Fruit fly (Drosophila melanogaster) whole organism, embryonic: ENCODE results near the gene CG7304.
A peak's percentile ranks its signal among the peaks of the same experiment; 100 is the strongest.

Source experiments
- CG10209 ChIP-seq: fragments of 200-800 bp; sonication (Bioruptor generic); optimal IDR thresholded peaks from 3 replicates; lab custom pipeline; 2017; ENCODE audit warnings: missing biosample characterization, mild to moderate bottlenecking, missing genetic modification characterization, missing genetic modification reagents
- CG10267 ChIP-seq: fragments of 200-800 bp; sonication (Bioruptor generic); optimal IDR thresholded peaks from 2 replicates; lab custom pipeline; 2018; ENCODE audit warnings: missing biosample characterization, mild to moderate bottlenecking, missing genetic modification characterization, moderate library complexity
- CG10959 ChIP-seq: fragments of 200-800 bp; sonication (Bioruptor generic); IDR thresholded peaks from 2 replicates; pipeline ENCODE4 v1.3.6; 2022; ENCODE audit warnings: missing biosample characterization, missing genetic modification characterization
- CG12744 ChIP-seq: fragments of 200-800 bp; sonication (Bioruptor generic); optimal IDR thresholded peaks from 2 replicates; lab custom pipeline; 2016; ENCODE audit warnings: missing biosample characterization, missing genetic modification characterization
- CG14710 ChIP-seq: fragments of 200-800 bp; sonication (Bioruptor generic); optimal IDR thresholded peaks from 3 replicates; lab custom pipeline; 2019; ENCODE audit warnings: missing biosample characterization, mild to moderate bottlenecking, missing genetic modification characterization, moderate library complexity
- CG15601 ChIP-seq: fragments of 200-800 bp; sonication (Bioruptor generic); optimal IDR thresholded peaks from 3 replicates; lab custom pipeline; 2019; ENCODE audit warnings: missing biosample characterization, mild to moderate bottlenecking, missing genetic modification characterization, moderate library complexity
- CG18011 ChIP-seq: fragments of 200-800 bp; sonication (Bioruptor generic); optimal IDR thresholded peaks from 2 replicates; lab custom pipeline; 2017; ENCODE audit warnings: missing biosample characterization, missing genetic modification characterization, mild to moderate bottlenecking, moderate library complexity, missing genotype
- CG2120 ChIP-seq: fragments of 200-800 bp; sonication (Bioruptor generic); optimal IDR thresholded peaks from 3 replicates; lab custom pipeline; 2016; ENCODE audit warnings: missing biosample characterization, missing genetic modification characterization
- CG2889 ChIP-seq: fragments of 200-800 bp; sonication (Bioruptor generic); IDR thresholded peaks from 3 replicates; pipeline ENCODE4 v1.3.6; 2022; ENCODE audit warnings: missing biosample characterization, missing genetic modification characterization
- CG31224 ChIP-seq: fragments of 200-800 bp; sonication (Bioruptor generic); IDR thresholded peaks from 2 replicates; pipeline ENCODE4 v1.3.6; 2022; ENCODE audit warnings: missing biosample characterization, missing genetic modification characterization
- CG34224 ChIP-seq: fragments of 200-800 bp; sonication (Bioruptor generic); IDR thresholded peaks from 3 replicates; pipeline ENCODE4 v1.3.6; 2022; ENCODE audit warnings: missing biosample characterization, missing genetic modification characterization; ENCODE audit not compliant: partially characterized antibody
- CG6854 ChIP-seq: fragments of 200-800 bp; sonication (Bioruptor generic); optimal IDR thresholded peaks from 3 replicates; lab custom pipeline; 2017; ENCODE audit warnings: missing biosample characterization, mild to moderate bottlenecking, missing genetic modification characterization
- CG7357 ChIP-seq: fragments of 200-800 bp; sonication (Bioruptor generic); IDR thresholded peaks from 3 replicates; pipeline ENCODE4 v1.3.6; 2022; ENCODE audit warnings: missing biosample characterization, missing genetic modification characterization
- CG7745 ChIP-seq: fragments of 200-800 bp; sonication (Bioruptor generic); optimal IDR thresholded peaks from 2 replicates; lab custom pipeline; 2018; ENCODE audit warnings: missing biosample characterization, mild to moderate bottlenecking, missing genetic modification characterization, moderate library complexity
- CG7928 ChIP-seq: fragments of 200-800 bp; sonication (Bioruptor generic); optimal IDR thresholded peaks from 2 replicates; lab custom pipeline; 2017; ENCODE audit warnings: missing biosample characterization, mild to moderate bottlenecking, missing genetic modification characterization
- CHES-1-like ChIP-seq: fragments of 200-800 bp; sonication (Bioruptor generic); optimal IDR thresholded peaks from 2 replicates; lab custom pipeline; 2016; ENCODE audit warnings: missing biosample characterization, missing genetic modification characterization
- CrebB ChIP-seq: fragments of 200-800 bp; sonication (Bioruptor generic); optimal IDR thresholded peaks from 3 replicates; lab custom pipeline; 2018; ENCODE audit warnings: missing biosample characterization, mild to moderate bottlenecking, missing genetic modification characterization
- D19A ChIP-seq: fragments of 200-800 bp; optimal IDR thresholded peaks from 3 replicates; lab custom pipeline; 2019; ENCODE audit warnings: missing biosample characterization, mild to moderate bottlenecking, missing genetic modification characterization, moderate library complexity
- Doc3 ChIP-seq: fragments of 200-800 bp; sonication (Bioruptor generic); IDR thresholded peaks from 3 replicates; pipeline ENCODE4 v1.3.6; 2022; ENCODE audit warnings: missing biosample characterization, missing genetic modification characterization; ENCODE audit not compliant: partially characterized antibody
- Dp ChIP-seq: fragments of 200-800 bp; sonication (Bioruptor generic); optimal IDR thresholded peaks from 2 replicates; lab custom pipeline; 2018; ENCODE audit warnings: missing biosample characterization, mild to moderate bottlenecking, missing genetic modification characterization, moderate library complexity
- Drgx ChIP-seq: fragments of 200-800 bp; sonication (Bioruptor generic); IDR thresholded peaks from 2 replicates; pipeline ENCODE4 v1.3.6; 2022; ENCODE audit warnings: missing biosample characterization, missing genetic modification characterization
- Eip74EF ChIP-seq, 2 experiments: fragments of 200-800 bp in 1 of 2; fragments of >200 bp in 1 of 2; sonication (Bioruptor generic) in 1 of 2; optimal IDR thresholded peaks; 2 replicates each; lab custom pipeline; 2017 to 2019; ENCODE audit warnings: missing biosample characterization in 2 of 2, missing genetic modification characterization in 2 of 2, mild to moderate bottlenecking in 1 of 2, moderate library complexity in 1 of 2
- HmgD ChIP-seq: fragments of 200-800 bp; sonication (Bioruptor generic); optimal IDR thresholded peaks from 3 replicates; lab custom pipeline; 2016; ENCODE audit warnings: missing biosample characterization, missing genetic modification characterization
- Hmr ChIP-seq: fragments of 200-800 bp; sonication (Bioruptor generic); optimal IDR thresholded peaks from 3 replicates; lab custom pipeline; 2017; ENCODE audit warnings: mild to moderate bottlenecking, missing biosample characterization, missing genetic modification reagents, missing genetic modification characterization
- Hr3 ChIP-seq: fragments of 200-800 bp; sonication (Bioruptor generic); optimal IDR thresholded peaks from 3 replicates; lab custom pipeline; 2016; ENCODE audit warnings: missing biosample characterization, missing genetic modification characterization
- Hr39 ChIP-seq: fragments of >200 bp; optimal IDR thresholded peaks from 2 replicates; lab custom pipeline; 2017
- Hr51 ChIP-seq, 2 experiments: fragments of 200-800 bp; sonication (Bioruptor generic); optimal IDR thresholded peaks; 2 replicates in 1 of 2; 3 replicates in 1 of 2; lab custom pipeline; 2016 to 2018; ENCODE audit warnings: missing biosample characterization in 2 of 2, missing genetic modification characterization in 2 of 2, mild to moderate bottlenecking in 1 of 2, moderate library complexity in 1 of 2
- Lhr ChIP-seq: fragments of 200-800 bp; sonication (Bioruptor generic); optimal IDR thresholded peaks from 3 replicates; lab custom pipeline; 2017; ENCODE audit warnings: mild to moderate bottlenecking, missing biosample characterization, missing genetic modification reagents, missing genetic modification characterization
- NFAT ChIP-seq: fragments of 200-800 bp; sonication (Bioruptor generic); IDR thresholded peaks from 2 replicates; pipeline ENCODE4 v1.3.6; 2022; ENCODE audit warnings: missing biosample characterization, missing genetic modification characterization
- Rfx ChIP-seq: fragments of 200-800 bp; sonication (Bioruptor generic); IDR thresholded peaks from 2 replicates; pipeline ENCODE4 v1.3.6; 2022; ENCODE audit warnings: missing biosample characterization, missing genetic modification characterization
- Sox100B ChIP-seq: fragments of 200-800 bp; sonication (Bioruptor generic); optimal IDR thresholded peaks from 3 replicates; lab custom pipeline; 2018; ENCODE audit warnings: missing biosample characterization, mild to moderate bottlenecking, missing genetic modification characterization
- TFAM ChIP-seq: fragments of 200-800 bp; sonication (Bioruptor generic); optimal IDR thresholded peaks from 2 replicates; lab custom pipeline; 2017; ENCODE audit warnings: missing biosample characterization, missing genetic modification characterization, inconsistent platforms
- chm ChIP-seq: fragments of 200-800 bp; sonication (Bioruptor generic); IDR thresholded peaks from 2 replicates; pipeline ENCODE4 v1.3.6; 2022; ENCODE audit warnings: missing biosample characterization, missing genetic modification characterization
- da ChIP-seq: fragments of 200-800 bp; sonication (Bioruptor generic); optimal IDR thresholded peaks from 2 replicates; lab custom pipeline; 2016; ENCODE audit warnings: missing biosample characterization, missing genetic modification characterization
- ems ChIP-seq: fragments of 200-800 bp; sonication (Bioruptor generic); optimal IDR thresholded peaks from 3 replicates; lab custom pipeline; 2016; ENCODE audit warnings: missing biosample characterization, missing genetic modification characterization
- ewg ChIP-seq: fragments of 200-800 bp; sonication (Bioruptor generic); optimal IDR thresholded peaks from 3 replicates; lab custom pipeline; 2017; ENCODE audit warnings: mild to moderate bottlenecking, missing biosample characterization, missing genetic modification reagents, missing genetic modification characterization
- fd3F ChIP-seq: fragments of 200-800 bp; sonication (Bioruptor generic); optimal IDR thresholded peaks from 2 replicates; lab custom pipeline; 2018; ENCODE audit warnings: missing biosample characterization, mild to moderate bottlenecking, missing genetic modification characterization, moderate library complexity
- gt ChIP-seq: fragments of 200-800 bp; sonication (Bioruptor generic); IDR thresholded peaks from 2 replicates; pipeline ENCODE4 v1.3.6; 2022; ENCODE audit warnings: missing biosample characterization, missing genetic modification characterization
- inv ChIP-seq: fragments of 200-800 bp; sonication (Bioruptor generic); IDR thresholded peaks from 2 replicates; pipeline ENCODE4 v1.3.6; 2022; ENCODE audit warnings: missing biosample characterization, missing genetic modification characterization; ENCODE audit not compliant: partially characterized antibody
- lmd ChIP-seq: fragments of 200-800 bp; sonication (Bioruptor generic); IDR thresholded peaks from 2 replicates; pipeline ENCODE4 v1.3.6; 2022; ENCODE audit warnings: missing biosample characterization, missing genetic modification characterization
- lov ChIP-seq, 2 experiments: fragments of 200-800 bp in 1 of 2; fragments of >200 bp in 1 of 2; sonication (Bioruptor generic) in 1 of 2; IDR thresholded peaks in 1 of 2; optimal IDR thresholded peaks in 1 of 2; 2 replicates in 1 of 2; 3 replicates in 1 of 2; pipeline versions ENCODE4 v1.3.6 to Lab custom; 2017 to 2022; ENCODE audit warnings: missing biosample characterization in 1 of 2, missing genetic modification characterization in 1 of 2
- nom ChIP-seq: fragments of 200-800 bp; sonication (Bioruptor generic); optimal IDR thresholded peaks from 2 replicates; lab custom pipeline; 2017; ENCODE audit warnings: missing biosample characterization, missing genetic modification characterization, mild to moderate bottlenecking, moderate library complexity, missing genetic modification reagents
- org-1 ChIP-seq: fragments of 200-800 bp; sonication (Bioruptor generic); optimal IDR thresholded peaks from 2 replicates; lab custom pipeline; 2017; ENCODE audit warnings: missing biosample characterization, missing genetic modification characterization
- pb ChIP-seq: fragments of 200-800 bp; sonication (Bioruptor generic); optimal IDR thresholded peaks from 3 replicates; lab custom pipeline; 2016; ENCODE audit warnings: missing biosample characterization, missing genetic modification characterization
- pzg ChIP-seq: fragments of 200-800 bp; sonication (Bioruptor generic); optimal IDR thresholded peaks from 3 replicates; lab custom pipeline; 2018; ENCODE audit warnings: missing biosample characterization, mild to moderate bottlenecking, missing genetic modification characterization, moderate library complexity
- repo ChIP-seq: fragments of 200-800 bp; sonication (Bioruptor generic); optimal IDR thresholded peaks from 2 replicates; lab custom pipeline; 2016; ENCODE audit warnings: missing biosample characterization, missing genetic modification characterization
- scrt ChIP-seq: fragments of 200-800 bp; sonication (Bioruptor generic); optimal IDR thresholded peaks from 2 replicates; lab custom pipeline; 2018; ENCODE audit warnings: missing biosample characterization, mild to moderate bottlenecking, missing genetic modification characterization, moderate library complexity
- seq ChIP-seq: fragments of 200-800 bp; sonication (Bioruptor generic); IDR thresholded peaks from 2 replicates; pipeline ENCODE4 v1.3.6; 2022; ENCODE audit warnings: missing biosample characterization, missing genetic modification characterization
- tup ChIP-seq: fragments of 200-800 bp; sonication (Bioruptor generic); optimal IDR thresholded peaks from 2 replicates; lab custom pipeline; 2016; ENCODE audit warnings: missing biosample characterization, mild to moderate bottlenecking, missing genetic modification characterization, moderate library complexity

Gene CG7304

DNA sequence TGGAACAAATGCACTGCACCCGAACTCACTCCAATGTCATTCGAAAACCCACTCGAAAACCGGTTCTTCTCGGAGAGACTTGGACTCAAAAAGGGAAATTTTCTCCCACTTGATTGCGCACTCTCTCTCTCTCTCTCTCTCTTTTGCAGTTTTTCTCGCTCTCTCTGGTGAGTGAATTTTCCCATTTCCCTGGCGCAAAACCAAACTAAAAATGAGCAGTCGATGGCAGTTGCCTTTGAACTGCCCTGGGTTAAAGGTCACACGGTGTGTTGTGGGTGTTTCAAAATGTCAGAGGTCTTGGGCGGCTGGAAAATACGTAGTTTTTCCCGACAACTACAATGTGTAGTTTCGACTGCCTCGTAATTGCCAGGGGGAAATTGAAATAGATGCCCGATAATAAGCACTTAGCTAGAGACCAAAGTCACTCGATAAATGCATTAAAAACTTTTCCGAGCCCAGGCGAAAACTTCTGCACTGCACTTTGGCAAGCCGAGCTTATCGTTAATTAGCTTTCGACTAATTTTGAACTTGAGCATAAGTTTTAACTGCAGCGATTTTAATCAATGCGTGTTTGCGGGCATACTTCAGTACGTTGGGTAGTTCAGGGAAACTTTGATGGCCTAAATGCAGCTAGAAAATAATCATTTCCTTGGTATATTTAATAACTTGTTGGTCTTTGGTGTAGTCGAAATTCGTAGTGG lies 49.9 kb downstream of the CG7304 start (continued):
- TF ChIP-seq Rfx (GFP tag; lab: Robert Waterston, UW): no peak
- no peak for TF ChIP-seq CG18011 (GFP tag; lab: Kevin White, UChicago)
- TF ChIP-seq Hmr (GFP tag; lab: Kevin White, UChicago): no peak
- no peak for TF ChIP-seq repo (GFP tag; lab: Kevin White, UChicago)
- peak; percentile 34; the same call in 1 of the 2 replicates for TF ChIP-seq inv
- no peak for TF ChIP-seq TFAM (GFP tag; lab: Kevin White, UChicago)
- TF ChIP-seq CG2120 (GFP tag; lab: Kevin White, UChicago): no peak
- no peak for TF ChIP-seq Doc3 (GFP tag; lab: Robert Waterston, UW)
- no peak for TF ChIP-seq tup (GFP tag; lab: Kevin White, UChicago)
- no peak for TF ChIP-seq Sox100B (GFP tag; lab: Kevin White, UChicago)
- TF ChIP-seq D19A: peak; percentile 32
- no peak for TF ChIP-seq HmgD
- peak in 1 of 2 experiments; percentile 5 for TF ChIP-seq Hr51 (GFP tag; optimal IDR thresholded peaks at IDR 0.05; lab: Kevin White, UChicago)
- no peak for TF ChIP-seq lmd (GFP tag; lab: Robert Waterston, UW)
- TF ChIP-seq Dp (GFP tag; lab: Kevin White, UChicago): no peak
- TF ChIP-seq CG6854 (GFP tag; lab: Kevin White, UChicago): no peak
- TF ChIP-seq CG7745 (tag; lab: Kevin White, UChicago): peak; percentile 8
- no peak for TF ChIP-seq CG10959 (GFP tag; lab: Robert Waterston, UW)
- TF ChIP-seq CG7357 (GFP tag; lab: Robert Waterston, UW): no peak
- TF ChIP-seq da (GFP tag; lab: Kevin White, UChicago): no peak
- TF ChIP-seq CG2889: no peak
- peak; percentile 34 for TF ChIP-seq ewg (GFP tag; lab: Kevin White, UChicago)
- no peak for TF ChIP-seq nom (GFP tag; lab: Kevin White, UChicago)
- TF ChIP-seq CG10209 (GFP tag; lab: Kevin White, UChicago): no peak
- TF ChIP-seq CG10267 (tag; lab: Kevin White, UChicago): no peak
- TF ChIP-seq CG15601 (tag; lab: Kevin White, UChicago): peak; percentile 22
- no peak; the same call in 1 of the 2 replicates for TF ChIP-seq seq (GFP tag; lab: Robert Waterston, UW)
- no peak for TF ChIP-seq gt
- no peak for TF ChIP-seq CrebB
- no peak for TF ChIP-seq ems (GFP tag; lab: Kevin White, UChicago)
- no peak for TF ChIP-seq CHES-1-like (GFP tag; lab: Kevin White, UChicago)
- no peak for TF ChIP-seq Hr39 (lab: Kevin White, UChicago)
- no peak for TF ChIP-seq fd3F (GFP tag; lab: Kevin White, UChicago)
- no peak for TF ChIP-seq CG14710 (tag; lab: Kevin White, UChicago)
- TF ChIP-seq CG12744 (GFP tag; lab: Kevin White, UChicago): no peak
- TF ChIP-seq CG34224 (GFP tag; lab: Robert Waterston, UW): peak; percentile 62; the same call in 2 of the 3 replicates
- TF ChIP-seq CG7928: no peak
- TF ChIP-seq pb (GFP tag; lab: Kevin White, UChicago): no peak
- TF ChIP-seq Drgx: 0 out of 2 replicates have a peak, but pooled peaks have one; percentile 15
- no peak for TF ChIP-seq Lhr (GFP tag; lab: Kevin White, UChicago)
- no peak for TF ChIP-seq Eip74EF (GFP tag; optimal IDR thresholded peaks at IDR 0.05; lab: Kevin White, UChicago)
- TF ChIP-seq pzg (GFP tag; lab: Kevin White, UChicago): no peak
- TF ChIP-seq scrt (GFP tag; lab: Kevin White, UChicago): no peak
- TF ChIP-seq chm (GFP tag; lab: Robert Waterston, UW): peak; percentile 90
- no peak for TF ChIP-seq Hr3 (GFP tag; lab: Kevin White, UChicago)
- TF ChIP-seq NFAT (GFP tag; lab: Robert Waterston, UW): no peak
- TF ChIP-seq lov (optimal IDR thresholded peaks at IDR 0.05; lab: Kevin White, UChicago): no peak
- TF ChIP-seq lov (GFP tag; IDR thresholded peaks at IDR 0.05; lab: Robert Waterston, UW): peak; percentile 43; the same call in 1 of the 3 replicates
- no peak for TF ChIP-seq CG31224
- no peak for TF ChIP-seq org-1
